Worm (Caenorhabditis elegans): ENCODE measurements around the gene nlp-57.

ce11 chrX:11329424-11329823 is 12.6 kb downstream of the nlp-57 start, which contains the start of gene npr-9:
- TF ChIP-seq unc-62 (GFP tag; optimal IDR thresholded peaks at IDR 0.05) (no peak), nhr-76 (tag; optimal IDR thresholded peaks at IDR 0.05) (no peak)

All from whole organism, L3 larva.